Fruit fly (Drosophila melanogaster) whole organism, embryonic: ENCODE results near the gene CG12680.

Experiments
- Bgb ChIP-seq: fragments of 200-800 bp; sonication (Bioruptor generic); IDR thresholded peaks from 2 replicates; pipeline ENCODE4 v1.3.6; 2022; ENCODE audit warnings: missing biosample characterization, missing genetic modification characterization; ENCODE audit not compliant: partially characterized antibody
- CG10267 ChIP-seq: fragments of 200-800 bp; sonication (Bioruptor generic); optimal IDR thresholded peaks from 2 replicates; lab custom pipeline; 2018; ENCODE audit warnings: missing biosample characterization, mild to moderate bottlenecking, missing genetic modification characterization, moderate library complexity
- CG11085 ChIP-seq: fragments of 200-800 bp; sonication (Bioruptor generic); IDR thresholded peaks from 2 replicates; pipeline ENCODE4 v1.3.6; 2022; ENCODE audit warnings: missing biosample characterization, missing genetic modification characterization
- CG11723 ChIP-seq: fragments of 200-800 bp; sonication (Bioruptor generic); optimal IDR thresholded peaks from 2 replicates; lab custom pipeline; 2017; ENCODE audit warnings: missing biosample characterization, mild to moderate bottlenecking, missing genetic modification characterization
- CG12219 ChIP-seq: fragments of 200-800 bp; sonication (Bioruptor generic); optimal IDR thresholded peaks from 3 replicates; lab custom pipeline; 2018; ENCODE audit warnings: missing biosample characterization, mild to moderate bottlenecking, missing genetic modification characterization
- CG1233 ChIP-seq: fragments of 200-800 bp; sonication (Bioruptor generic); optimal IDR thresholded peaks from 4 replicates; lab custom pipeline; 2018; ENCODE audit warnings: missing biosample characterization, mild to moderate bottlenecking, missing genetic modification characterization
- CG13424 ChIP-seq: fragments of 200-800 bp; sonication (Bioruptor generic); optimal IDR thresholded peaks from 2 replicates; lab custom pipeline; 2019; ENCODE audit warnings: missing biosample characterization, mild to moderate bottlenecking, missing genetic modification characterization, moderate library complexity
- CG14710 ChIP-seq: fragments of 200-800 bp; sonication (Bioruptor generic); optimal IDR thresholded peaks from 3 replicates; lab custom pipeline; 2019; ENCODE audit warnings: missing biosample characterization, mild to moderate bottlenecking, missing genetic modification characterization, moderate library complexity
- CG14860 ChIP-seq: fragments of 200-800 bp; sonication (Bioruptor generic); IDR thresholded peaks from 3 replicates; pipeline ENCODE4 v1.3.6; 2022; ENCODE audit warnings: missing biosample characterization, missing genetic modification characterization; ENCODE audit not compliant: partially characterized antibody
- CG1603 ChIP-seq: fragments of 200-800 bp; sonication (Bioruptor generic); optimal IDR thresholded peaks from 2 replicates; lab custom pipeline; 2019; ENCODE audit warnings: missing biosample characterization, mild to moderate bottlenecking, missing genetic modification characterization, moderate library complexity
- CG17912 ChIP-seq: fragments of 200-800 bp; sonication (Bioruptor generic); optimal IDR thresholded peaks from 2 replicates; lab custom pipeline; 2018; ENCODE audit warnings: missing biosample characterization, mild to moderate bottlenecking, missing genetic modification characterization
- CG18476 ChIP-seq: fragments of 200-800 bp; sonication (Bioruptor generic); optimal IDR thresholded peaks from 2 replicates; lab custom pipeline; 2016; ENCODE audit warnings: missing biosample characterization, mild to moderate bottlenecking, missing genetic modification characterization
- CG2199 ChIP-seq: fragments of 200-800 bp; sonication (Bioruptor generic); IDR thresholded peaks from 3 replicates; pipeline ENCODE4 v1.3.6; 2022; ENCODE audit warnings: missing biosample characterization, missing genetic modification characterization
- CG2678 ChIP-seq: fragments of 200-800 bp; sonication (Bioruptor generic); optimal IDR thresholded peaks from 3 replicates; lab custom pipeline; 2019; ENCODE audit warnings: missing biosample characterization, mild to moderate bottlenecking, missing genetic modification characterization, moderate library complexity
- CG32772 ChIP-seq: fragments of 200-800 bp; sonication (Bioruptor generic); IDR thresholded peaks from 2 replicates; pipeline ENCODE4 v1.3.6; 2022; ENCODE audit warnings: missing biosample characterization, missing genetic modification characterization
- CG4424 ChIP-seq: fragments of 200-800 bp; sonication (Bioruptor generic); optimal IDR thresholded peaks from 3 replicates; lab custom pipeline; 2016; ENCODE audit warnings: missing biosample characterization, missing genetic modification characterization
- CG7556 ChIP-seq: fragments of 200-800 bp; sonication (Bioruptor generic); optimal IDR thresholded peaks from 2 replicates; lab custom pipeline; 2017; ENCODE audit warnings: missing biosample characterization, mild to moderate bottlenecking, missing genetic modification characterization
- Chrac-16 ChIP-seq: fragments of 200-800 bp; sonication (Bioruptor generic); optimal IDR thresholded peaks from 3 replicates; lab custom pipeline; 2016; ENCODE audit warnings: missing biosample characterization, missing genetic modification characterization
- CrebB ChIP-seq: fragments of 200-800 bp; sonication (Bioruptor generic); optimal IDR thresholded peaks from 3 replicates; lab custom pipeline; 2018; ENCODE audit warnings: missing biosample characterization, mild to moderate bottlenecking, missing genetic modification characterization
- Dek ChIP-seq: fragments of 200-800 bp; sonication (Bioruptor generic); optimal IDR thresholded peaks from 3 replicates; lab custom pipeline; 2019; ENCODE audit warnings: missing biosample characterization, mild to moderate bottlenecking, missing genetic modification characterization, moderate library complexity
- Drgx ChIP-seq: fragments of 200-800 bp; sonication (Bioruptor generic); IDR thresholded peaks from 2 replicates; pipeline ENCODE4 v1.3.6; 2022; ENCODE audit warnings: missing biosample characterization, missing genetic modification characterization
- Hey ChIP-seq: fragments of 200-800 bp; sonication (Bioruptor generic); optimal IDR thresholded peaks from 3 replicates; lab custom pipeline; 2018; ENCODE audit warnings: missing biosample characterization, mild to moderate bottlenecking, missing genetic modification characterization
- HmgZ ChIP-seq: fragments of 200-800 bp; sonication (Bioruptor generic); optimal IDR thresholded peaks from 2 replicates; lab custom pipeline; 2018; ENCODE audit warnings: missing biosample characterization, mild to moderate bottlenecking, missing genetic modification characterization
- Opbp ChIP-seq: fragments of 200-800 bp; sonication (Bioruptor generic); IDR thresholded peaks from 3 replicates; pipeline ENCODE4 v1.3.6; 2022; ENCODE audit warnings: missing biosample characterization, missing genetic modification characterization; ENCODE audit not compliant: partially characterized antibody
- PHDP ChIP-seq: fragments of 200-800 bp; sonication (Bioruptor generic); optimal IDR thresholded peaks from 3 replicates; lab custom pipeline; 2018; ENCODE audit warnings: missing biosample characterization, mild to moderate bottlenecking, missing genetic modification characterization, moderate library complexity
- ash1 ChIP-seq: fragments of 200-800 bp; sonication (Bioruptor generic); optimal IDR thresholded peaks from 2 replicates; lab custom pipeline; 2018; ENCODE audit warnings: missing biosample characterization, mild to moderate bottlenecking, missing genetic modification characterization
- bowl ChIP-seq: fragments of 200-800 bp; sonication (Bioruptor generic); IDR thresholded peaks from 2 replicates; pipeline ENCODE4 v1.3.6; 2022; ENCODE audit warnings: missing biosample characterization, missing genetic modification characterization
- br ChIP-seq: fragments of >200 bp; optimal IDR thresholded peaks from 2 replicates; lab custom pipeline; 2017
- bsh ChIP-seq, 2 experiments: fragments of 200-800 bp; sonication (Bioruptor generic); optimal IDR thresholded peaks; 2 replicates each; lab custom pipeline; 2017 to 2018; ENCODE audit warnings: mild to moderate bottlenecking in 2 of 2, missing biosample characterization in 2 of 2, missing genetic modification characterization in 2 of 2, moderate library complexity in 1 of 2
- dimm ChIP-seq: fragments of 200-800 bp; sonication (Bioruptor generic); IDR thresholded peaks from 2 replicates; pipeline ENCODE4 v1.3.6; 2022; ENCODE audit warnings: missing biosample characterization, missing genetic modification characterization
- jumu ChIP-seq: fragments of 200-800 bp; sonication (Bioruptor generic); optimal IDR thresholded peaks from 3 replicates; lab custom pipeline; 2016; ENCODE audit warnings: missing biosample characterization, missing genetic modification characterization
- ken ChIP-seq: fragments of 200-800 bp; sonication (Bioruptor generic); IDR thresholded peaks from 3 replicates; pipeline ENCODE4 v1.3.6; 2022; ENCODE audit warnings: missing biosample characterization, missing genetic modification characterization
- mam ChIP-seq: fragments of 200-800 bp; sonication (Bioruptor generic); optimal IDR thresholded peaks from 3 replicates; lab custom pipeline; 2016; ENCODE audit warnings: missing biosample characterization, missing genetic modification characterization
- nerfin-2 ChIP-seq: fragments of 200-800 bp; sonication (Bioruptor generic); IDR thresholded peaks from 2 replicates; pipeline ENCODE4 v1.3.6; 2022; ENCODE audit warnings: missing biosample characterization, missing genetic modification characterization; ENCODE audit not compliant: partially characterized antibody
- nom ChIP-seq: fragments of 200-800 bp; sonication (Bioruptor generic); optimal IDR thresholded peaks from 2 replicates; lab custom pipeline; 2017; ENCODE audit warnings: missing biosample characterization, missing genetic modification characterization, mild to moderate bottlenecking, moderate library complexity, missing genetic modification reagents
- p53 ChIP-seq: fragments of 200-800 bp; sonication (Bioruptor generic); optimal IDR thresholded peaks from 2 replicates; lab custom pipeline; 2016; ENCODE audit warnings: missing biosample characterization, missing genetic modification characterization
- row ChIP-seq: fragments of 200-800 bp; sonication (Bioruptor generic); IDR thresholded peaks from 3 replicates; pipeline ENCODE4 v1.3.6; 2022; ENCODE audit warnings: missing biosample characterization, missing genetic modification characterization
- sens ChIP-seq: fragments of 200-800 bp; sonication (Bioruptor generic); peaks from one replicate; lab custom pipeline; 2016; ENCODE audit warnings: missing biosample characterization, missing genetic modification characterization
- sim ChIP-seq: fragments of 200-800 bp; sonication (Bioruptor generic); IDR thresholded peaks from 2 replicates; pipeline ENCODE4 v1.3.6; 2022; ENCODE audit warnings: missing biosample characterization, missing genetic modification characterization
- stc ChIP-seq: fragments of 200-800 bp; sonication (Bioruptor generic); IDR thresholded peaks from 2 replicates; pipeline ENCODE4 v1.3.6; 2022; ENCODE audit warnings: missing biosample characterization, missing genetic modification characterization
- tna ChIP-seq: fragments of 200-800 bp; sonication (Bioruptor generic); IDR thresholded peaks from 2 replicates; pipeline ENCODE4 v1.3.6; 2022; ENCODE audit warnings: missing biosample characterization, missing genetic modification characterization; ENCODE audit not compliant: partially characterized antibody
- vnd ChIP-seq: fragments of 200-800 bp; sonication (Bioruptor generic); IDR thresholded peaks from 3 replicates; pipeline ENCODE4 v1.3.6; 2022; ENCODE audit warnings: missing biosample characterization, missing genetic modification characterization; ENCODE audit not compliant: partially characterized antibody
- zen2 ChIP-seq: fragments of 200-800 bp; sonication (Bioruptor generic); IDR thresholded peaks from 3 replicates; pipeline ENCODE4 v1.3.6; 2022; ENCODE audit warnings: missing biosample characterization, missing genetic modification characterization; ENCODE audit not compliant: partially characterized antibody

Gene CG12680

dm6 chrX:4955788-4956442 is 41.3 kb upstream of the CG12680 start (continued):
- peak; percentile 34; the same call in 1 of the 2 replicates for TF ChIP-seq Drgx (GFP tag; lab: Robert Waterston, UW)
- peak; percentile 98 for TF ChIP-seq Bgb (GFP tag; lab: Robert Waterston, UW)
- TF ChIP-seq bowl (GFP tag; lab: Robert Waterston, UW), result no peak
- no peak for TF ChIP-seq CG2199
- TF ChIP-seq CrebB (tag; lab: Kevin White, UChicago), result peak; percentile 45
- TF ChIP-seq CG11723 (GFP tag; lab: Kevin White, UChicago), result no peak
- peak; percentile 92 for TF ChIP-seq tna (GFP tag; lab: Robert Waterston, UW)
- TF ChIP-seq stc (GFP tag; lab: Robert Waterston, UW), result peak; percentile 51; the same call in 1 of the 2 replicates
- no peak for TF ChIP-seq Chrac-16 (GFP tag; lab: Kevin White, UChicago)
- TF ChIP-seq CG10267, result peak; percentile 16
- TF ChIP-seq ash1 (GFP tag; lab: Kevin White, UChicago), result no peak
- TF ChIP-seq ken (GFP tag; lab: Robert Waterston, UW), result no peak
- TF ChIP-seq CG11085 (GFP tag; lab: Robert Waterston, UW), result no peak
- TF ChIP-seq CG13424, result peak; percentile 16
- peak; percentile 91 for TF ChIP-seq vnd
- TF ChIP-seq dimm (GFP tag; lab: Robert Waterston, UW), result no peak
- TF ChIP-seq CG7556, result peak; percentile 1
- TF ChIP-seq CG2678 (tag; lab: Kevin White, UChicago), result no peak
- no peak for TF ChIP-seq sim (GFP tag; lab: Robert Waterston, UW)
- TF ChIP-seq, all 482 proteins: peak for 126

DNA sequence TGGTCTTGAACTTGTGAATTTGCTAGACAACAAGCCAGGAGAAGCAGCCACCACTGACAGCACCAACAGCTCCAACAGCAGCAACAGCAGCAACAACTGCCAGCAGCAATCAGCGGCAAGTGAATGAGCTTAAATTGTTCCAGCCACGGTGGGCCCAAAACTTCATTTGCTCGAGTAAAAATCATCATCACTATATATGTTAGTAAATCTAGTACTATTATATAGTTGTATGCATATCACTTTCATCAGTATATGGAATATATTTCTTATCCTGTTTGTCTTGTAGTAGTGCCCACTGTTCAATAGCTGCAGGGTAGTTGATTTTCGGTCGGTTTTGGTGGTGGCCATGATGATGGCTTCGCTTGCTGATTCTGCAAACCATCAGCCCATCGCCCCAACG is 38.4 kb upstream of the CG12680 start:
- no peak for TF ChIP-seq Opbp
- TF ChIP-seq Hey (tag; lab: Kevin White, UChicago), result no peak
- TF ChIP-seq jumu, result no peak
- no peak for TF ChIP-seq CG32772 (GFP tag; lab: Robert Waterston, UW)
- TF ChIP-seq HmgZ (tag; lab: Kevin White, UChicago), result no peak
- no peak for TF ChIP-seq CG14860
- TF ChIP-seq CG12219 (GFP tag; lab: Kevin White, UChicago), result no peak
- TF ChIP-seq CG4424 (GFP tag; lab: Kevin White, UChicago), result no peak
- TF ChIP-seq CG17912 (GFP tag; lab: Kevin White, UChicago), result no peak
- TF ChIP-seq CG14710, result no peak
- TF ChIP-seq nerfin-2 (GFP tag; lab: Robert Waterston, UW), result no peak
- TF ChIP-seq Dek (tag; lab: Kevin White, UChicago), result no peak
- TF ChIP-seq CG18476 (GFP tag; lab: Kevin White, UChicago), result no peak
- TF ChIP-seq nom (GFP tag; lab: Kevin White, UChicago), result no peak
- TF ChIP-seq mam, result no peak
- no peak for TF ChIP-seq CG1233
- no peak for TF ChIP-seq PHDP (tag; lab: Kevin White, UChicago)
- TF ChIP-seq sens (GFP tag; lab: Kevin White, UChicago), result peak; percentile 54
- peak in 1 of 2 experiments; percentile 28 for TF ChIP-seq bsh (GFP tag; optimal IDR thresholded peaks at IDR 0.05; lab: Kevin White, UChicago)
- no peak for TF ChIP-seq br (lab: Kevin White, UChicago)
- no peak for TF ChIP-seq p53 (GFP tag; lab: Kevin White, UChicago)
- peak; percentile 48; the same call in 1 of the 2 replicates for TF ChIP-seq Drgx (GFP tag; lab: Robert Waterston, UW)
- TF ChIP-seq CG1603 (tag; lab: Kevin White, UChicago), result no peak
- 0 out of 3 replicates have a peak, but pooled peaks have one; percentile 11 for TF ChIP-seq row (GFP tag; lab: Robert Waterston, UW)
- no peak for TF ChIP-seq Chrac-16 (GFP tag; lab: Kevin White, UChicago)
- TF ChIP-seq zen2 (GFP tag; lab: Robert Waterston, UW), result no peak
